Fruit fly (Drosophila melanogaster): ENCODE measurements around the gene mthl12.

Gene mthl12

DNA sequence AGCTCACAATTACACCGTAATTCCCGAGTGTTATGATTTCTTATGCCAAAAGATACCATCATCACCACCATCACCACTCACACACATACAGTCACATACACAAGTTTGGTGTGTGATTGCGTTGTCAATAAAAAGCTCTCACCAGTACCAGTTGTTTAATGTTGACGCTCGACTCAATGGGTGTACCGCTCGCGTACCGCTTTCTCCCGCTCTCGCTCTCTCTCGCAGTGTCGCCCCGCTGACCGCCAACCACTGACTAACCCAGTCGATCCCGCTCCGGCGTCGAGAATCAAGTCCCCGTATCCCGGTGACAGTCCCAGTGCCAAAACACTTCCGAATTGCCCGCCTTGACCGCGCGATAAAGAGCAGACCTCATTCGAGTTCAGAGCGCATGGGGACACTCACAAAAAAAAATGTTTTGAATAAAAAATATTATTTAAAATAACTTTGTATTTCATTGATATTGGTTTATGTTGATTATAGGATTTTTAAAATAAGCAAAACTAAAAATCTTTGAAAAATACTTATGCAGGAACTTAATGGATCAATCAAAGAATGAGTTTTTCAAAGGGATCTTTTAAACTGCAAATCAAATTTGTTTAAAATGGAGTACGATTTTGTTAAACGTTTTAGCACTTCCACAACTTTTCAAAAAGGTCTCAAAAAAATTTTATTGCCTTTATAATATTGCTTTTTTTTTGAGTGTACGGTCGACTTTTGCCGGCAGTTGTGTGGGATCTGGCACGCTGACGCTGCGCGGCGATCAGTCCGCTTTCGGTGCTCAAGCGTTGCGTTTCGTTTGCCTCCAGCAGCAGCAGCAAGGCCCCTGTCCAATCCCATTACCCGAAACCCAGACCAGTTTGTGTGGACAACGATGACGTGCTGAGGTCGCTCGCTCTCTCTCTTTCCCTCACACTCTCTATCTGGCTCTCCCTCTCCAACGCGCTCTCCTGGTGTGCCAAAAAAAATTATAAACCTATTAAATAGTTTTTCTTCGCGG, 11.0 kb downstream of the mthl12 start, which contains the start of gene Dic1:
TSS of gene Dic1 (plus strand) at position 764 of the 1,000 bp plus-strand sequence.
- TF ChIP-seq EcR (GFP tag; optimal IDR thresholded peaks at IDR 0.05) (peak; percentile 39), Ets98B (GFP tag; IDR thresholded peaks at IDR 0.05) (peak; percentile 90), CG14655 (GFP tag; optimal IDR thresholded peaks at IDR 0.05) (peak; percentile 98), CG10348 (GFP tag; IDR thresholded peaks at IDR 0.05) (peak; percentile 56; the same call in 1 of the 2 replicates), CG32121 (GFP tag; IDR thresholded peaks at IDR 0.05) (peak; percentile 94), CG15710 (tag; optimal IDR thresholded peaks at IDR 0.05) (peak; percentile 95), CG4496 (GFP tag; IDR thresholded peaks at IDR 0.05) (peak; percentile 91), CG13204 (GFP tag; optimal IDR thresholded peaks at IDR 0.05) (peak; percentile 94), gl (tag; optimal IDR thresholded peaks at IDR 0.05) (peak; percentile 51), CG8159 (tag; optimal IDR thresholded peaks at IDR 0.05) (peak; percentile 98), Snoo (tag; optimal IDR thresholded peaks at IDR 0.05) (peak; percentile 97), CG9948 (tag; optimal IDR thresholded peaks at IDR 0.05) (peak; percentile 94), D1 (tag; optimal IDR thresholded peaks at IDR 0.05) (peak; percentile 98), fd96Ca (GFP tag; IDR thresholded peaks at IDR 0.05) (peak; percentile 83), CG34367 (tag; optimal IDR thresholded peaks at IDR 0.05) (peak; percentile 89), CG12605 (GFP tag; IDR thresholded peaks at IDR 0.05) (peak; percentile 85), CG8301 (tag; optimal IDR thresholded peaks at IDR 0.05) (peak; percentile 98), Pif1A (GFP tag; optimal IDR thresholded peaks at IDR 0.05) (peak; percentile 94), Pif1B (GFP tag; optimal IDR thresholded peaks at IDR 0.05) (peak; percentile 93), rn (GFP tag; IDR thresholded peaks at IDR 0.05) (peak; percentile 85), CG17806 (tag; optimal IDR thresholded peaks at IDR 0.05) (peak; percentile 96)

dm6 chr3R:13365665-13366414, 12.4 kb downstream of the mthl12 start:
- TF ChIP-seq Snoo (tag; optimal IDR thresholded peaks at IDR 0.05) (peak; percentile 24), fd96Ca (GFP tag; IDR thresholded peaks at IDR 0.05) (no peak), CG12605 (GFP tag; IDR thresholded peaks at IDR 0.05) (no peak), EcR (GFP tag; optimal IDR thresholded peaks at IDR 0.05) (peak; percentile 11)

dm6 chr3R:13366561-13367518, 13.4 kb downstream of the mthl12 start, which contains the start of gene Elp6:
Gene Elp6 (minus strand): TSS chr3R:13366910.
- TF ChIP-seq CG12605 (GFP tag; IDR thresholded peaks at IDR 0.05) (no peak), EcR (GFP tag; optimal IDR thresholded peaks at IDR 0.05) (no peak), Ets98B (GFP tag; IDR thresholded peaks at IDR 0.05) (peak; percentile 35; the same call in 1 of the 2 replicates), Pif1A (GFP tag; optimal IDR thresholded peaks at IDR 0.05) (peak; percentile 77), gl (tag; optimal IDR thresholded peaks at IDR 0.05) (no peak), CG4496 (GFP tag; IDR thresholded peaks at IDR 0.05) (peak; percentile 70), fd96Ca (GFP tag; IDR thresholded peaks at IDR 0.05) (peak; percentile 26; the same call in 1 of the 3 replicates), CG8159 (tag; optimal IDR thresholded peaks at IDR 0.05) (peak; percentile 86), D1 (tag; optimal IDR thresholded peaks at IDR 0.05) (peak; percentile 49), CG34367 (tag; optimal IDR thresholded peaks at IDR 0.05) (peak; percentile 58), CG13204 (GFP tag; optimal IDR thresholded peaks at IDR 0.05) (peak; percentile 30), CG14655 (GFP tag; optimal IDR thresholded peaks at IDR 0.05) (peak; percentile 84), CG17806 (tag; optimal IDR thresholded peaks at IDR 0.05) (peak; percentile 67), CG9948 (tag; optimal IDR thresholded peaks at IDR 0.05) (peak; percentile 75), CG15710 (tag; optimal IDR thresholded peaks at IDR 0.05) (peak; percentile 80), CG32121 (GFP tag; IDR thresholded peaks at IDR 0.05) (peak; percentile 47; the same call in 1 of the 2 replicates), rn (GFP tag; IDR thresholded peaks at IDR 0.05) (peak; percentile 27), Pif1B (GFP tag; optimal IDR thresholded peaks at IDR 0.05) (peak; percentile 60), CG10348 (GFP tag; IDR thresholded peaks at IDR 0.05) (no peak), Snoo (tag; optimal IDR thresholded peaks at IDR 0.05) (peak; percentile 84), CG8301 (tag; optimal IDR thresholded peaks at IDR 0.05) (peak; percentile 75)

DNA sequence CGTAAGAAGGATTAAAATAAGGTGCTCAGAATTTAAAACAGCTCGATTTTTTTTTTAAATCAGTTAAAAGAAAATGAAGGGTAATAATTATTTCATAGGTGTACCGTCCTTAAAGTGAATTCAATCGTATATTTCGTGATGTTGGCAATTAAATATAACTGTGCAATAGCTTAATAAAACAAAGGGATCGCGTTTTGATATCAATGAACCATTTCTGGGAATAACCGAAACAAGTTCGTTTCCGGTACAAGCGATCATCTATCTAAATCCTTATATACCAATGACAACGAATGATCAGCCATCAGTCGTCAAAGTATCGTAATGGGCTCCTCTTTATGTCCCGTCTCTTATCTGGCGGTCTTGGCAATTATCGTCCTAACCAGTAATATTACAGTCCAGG, 15.9 kb downstream of the mthl12 start, which contains the start of gene CheA87a:
TSS of gene CheA87a (plus strand) at position 301 of the 400 bp plus-strand sequence.
- TF ChIP-seq D1 (tag; optimal IDR thresholded peaks at IDR 0.05) (no peak), CG34367 (tag; optimal IDR thresholded peaks at IDR 0.05) (no peak), Pif1A (GFP tag; optimal IDR thresholded peaks at IDR 0.05) (no peak), CG32121 (GFP tag; IDR thresholded peaks at IDR 0.05) (no peak), CG8301 (tag; optimal IDR thresholded peaks at IDR 0.05) (no peak), CG17806 (tag; optimal IDR thresholded peaks at IDR 0.05) (no peak), CG13204 (GFP tag; optimal IDR thresholded peaks at IDR 0.05) (no peak), rn (GFP tag; IDR thresholded peaks at IDR 0.05) (no peak), EcR (GFP tag; optimal IDR thresholded peaks at IDR 0.05) (no peak), Snoo (tag; optimal IDR thresholded peaks at IDR 0.05) (no peak), gl (tag; optimal IDR thresholded peaks at IDR 0.05) (no peak), CG12605 (GFP tag; IDR thresholded peaks at IDR 0.05) (no peak), CG9948 (tag; optimal IDR thresholded peaks at IDR 0.05) (no peak), CG4496 (GFP tag; IDR thresholded peaks at IDR 0.05) (no peak), fd96Ca (GFP tag; IDR thresholded peaks at IDR 0.05) (no peak), CG15710 (tag; optimal IDR thresholded peaks at IDR 0.05) (no peak)
